Fruit fly (Drosophila melanogaster): ENCODE results near the gene CG1737.
A peak's percentile ranks its signal among the peaks of the same experiment; 100 is the strongest.

CG1737 gene

dm6 chrX:11338973-11339867, 11.2 kb upstream of the CG1737 start (continued):
- TF ChIP-seq MTF-1 (GFP tag; optimal IDR thresholded peaks at IDR 0.05; ENCODE audit: borderline replicate concordance) (no peak), CG7928 (GFP tag; optimal IDR thresholded peaks at IDR 0.05) (peak; percentile 19), Stat92E (GFP tag; optimal IDR thresholded peaks at IDR 0.05) (peak in 1 of 3 experiments; percentile 12), CG4617 (GFP tag; optimal IDR thresholded peaks at IDR 0.05; ENCODE audit: borderline replicate concordance) (peak; percentile 44), CG32532 (GFP tag; IDR thresholded peaks at IDR 0.05) (peak; percentile 53), vfl (GFP tag; optimal IDR thresholded peaks at IDR 0.05) (peak; percentile 25), Hmr (GFP tag; optimal IDR thresholded peaks at IDR 0.05) (peak; percentile 55), CG11085 (GFP tag; IDR thresholded peaks at IDR 0.05) (no peak), run (tag; optimal IDR thresholded peaks at IDR 0.05) (no peak), tap (tag; optimal IDR thresholded peaks at IDR 0.05) (no peak), ci (GFP tag; IDR thresholded peaks at IDR 0.05) (0 out of 3 replicates have a peak, but pooled peaks have one; percentile 39), en (GFP tag; optimal IDR thresholded peaks at IDR 0.05) (no peak), CG4328 (GFP tag; optimal IDR thresholded peaks at IDR 0.05) (peak; percentile 15), Mad (GFP tag; optimal IDR thresholded peaks at IDR 0.05) (no peak), z (GFP tag; IDR thresholded peaks at IDR 0.05) (no peak), CG12071 (GFP tag; optimal IDR thresholded peaks at IDR 0.05) (no peak), zen2 (GFP tag; IDR thresholded peaks at IDR 0.05; ENCODE audit: partially characterized antibody) (peak; percentile 65; the same call in 1 of the 3 replicates), Lhr (GFP tag; optimal IDR thresholded peaks at IDR 0.05) (peak; percentile 19), chm (GFP tag; IDR thresholded peaks at IDR 0.05) (no peak), CG16863 (GFP tag; optimal IDR thresholded peaks at IDR 0.05) (no peak), lola (GFP tag; optimal IDR thresholded peaks at IDR 0.05) (no peak), CG9609 (GFP tag; optimal IDR thresholded peaks at IDR 0.05) (peak; percentile 39), gce (GFP tag; IDR thresholded peaks at IDR 0.05) (no peak), Nf-YB (GFP tag; optimal IDR thresholded peaks at IDR 0.05) (no peak), Drgx (GFP tag; IDR thresholded peaks at IDR 0.05) (no peak), nau (GFP tag; optimal IDR thresholded peaks at IDR 0.05) (no peak), Bdp1 (GFP tag; optimal IDR thresholded peaks at IDR 0.05) (no peak), Gug (GFP tag; IDR thresholded peaks at IDR 0.05) (peak; percentile 49; the same call in 2 of the 4 replicates), Dek (tag; optimal IDR thresholded peaks at IDR 0.05) (peak; percentile 14), CG13123 (GFP tag; optimal IDR thresholded peaks at IDR 0.05) (peak; percentile 45), CG9437 (GFP tag; optimal IDR thresholded peaks at IDR 0.05) (no peak), CG10321 (GFP tag; IDR thresholded peaks at IDR 0.05) (no peak), Xbp1 (GFP tag; optimal IDR thresholded peaks at IDR 0.05) (peak; percentile 35), CG2875 (GFP tag; optimal IDR thresholded peaks at IDR 0.05) (peak; percentile 17), p53 (GFP tag; optimal IDR thresholded peaks at IDR 0.05) (no peak), Asciz (GFP tag; optimal IDR thresholded peaks at IDR 0.05) (no peak), CG13624 (GFP tag; optimal IDR thresholded peaks at IDR 0.05) (peak; percentile 58), crol (GFP tag; IDR thresholded peaks at IDR 0.05) (peak; percentile 92), cato (GFP tag; optimal IDR thresholded peaks at IDR 0.05; ENCODE audit: borderline replicate concordance) (peak; percentile 6), abd-A (tag; optimal IDR thresholded peaks at IDR 0.05) (peak; percentile 35), CG4404 (GFP tag; IDR thresholded peaks at IDR 0.05) (peak; percentile 31; the same call in 1 of the 2 replicates), Dref (GFP tag; IDR thresholded peaks at IDR 0.05) (peak; percentile 87), bowl (GFP tag; IDR thresholded peaks at IDR 0.05) (no peak), Antp (GFP tag; optimal IDR thresholded peaks at IDR 0.05) (peak; percentile 76), repo (GFP tag; optimal IDR thresholded peaks at IDR 0.05) (no peak), NC2β (GFP tag; optimal IDR thresholded peaks at IDR 0.05) (peak; percentile 9), Dip3 (GFP tag; optimal IDR thresholded peaks at IDR 0.05) (peak; percentile 52), Dll (GFP tag; IDR thresholded peaks at IDR 0.05; ENCODE audit: partially characterized antibody) (peak; percentile 92)
